Worm (Caenorhabditis elegans) whole organism, midembryonic: ENCODE measurements around the gene hpo-10.

Source experiments
- cog-1 ChIP-seq: sonication (generic microtip); optimal IDR thresholded peaks from 2 replicates; lab custom pipeline; 2016; ENCODE audit warnings: missing genetic modification characterization, missing compliant biosample characterization
- flt-1 ChIP-seq: fragments of 200-800 bp; sonication (Bioruptor generic); IDR thresholded peaks from 2 replicates; pipeline ENCODE4 v1.3.6; 2022; ENCODE audit warnings: missing genetic modification characterization, missing compliant biosample characterization
- klf-2 ChIP-seq: fragments of 200-800 bp; sonication (Bioruptor generic); conservative IDR thresholded peaks from 2 replicates; pipeline ENCODE4 v1.3.6; 2022; ENCODE audit warnings: missing genetic modification reagents, missing genetic modification characterization, missing compliant biosample characterization
- med-1 ChIP-seq: sonication (generic microtip); optimal IDR thresholded peaks from 2 replicates; lab custom pipeline; 2017; ENCODE audit warnings: missing genetic modification characterization, mild to moderate bottlenecking, missing compliant biosample characterization, antibody characterized with exemption, missing genetic modification reagents; ENCODE audit not compliant: insufficient read depth
- tab-1 ChIP-seq: fragments of 200-800 bp; sonication (Bioruptor generic); IDR thresholded peaks from 2 replicates; pipeline ENCODE4 v1.3.6; 2022; ENCODE audit warnings: missing genetic modification characterization, missing compliant biosample characterization
- ztf-23 ChIP-seq: fragments of 200-800 bp; sonication (Bioruptor generic); IDR thresholded peaks from 2 replicates; pipeline ENCODE4 v1.3.6; 2022; ENCODE audit warnings: missing genetic modification reagents, missing genetic modification characterization, missing compliant biosample characterization

DNA sequence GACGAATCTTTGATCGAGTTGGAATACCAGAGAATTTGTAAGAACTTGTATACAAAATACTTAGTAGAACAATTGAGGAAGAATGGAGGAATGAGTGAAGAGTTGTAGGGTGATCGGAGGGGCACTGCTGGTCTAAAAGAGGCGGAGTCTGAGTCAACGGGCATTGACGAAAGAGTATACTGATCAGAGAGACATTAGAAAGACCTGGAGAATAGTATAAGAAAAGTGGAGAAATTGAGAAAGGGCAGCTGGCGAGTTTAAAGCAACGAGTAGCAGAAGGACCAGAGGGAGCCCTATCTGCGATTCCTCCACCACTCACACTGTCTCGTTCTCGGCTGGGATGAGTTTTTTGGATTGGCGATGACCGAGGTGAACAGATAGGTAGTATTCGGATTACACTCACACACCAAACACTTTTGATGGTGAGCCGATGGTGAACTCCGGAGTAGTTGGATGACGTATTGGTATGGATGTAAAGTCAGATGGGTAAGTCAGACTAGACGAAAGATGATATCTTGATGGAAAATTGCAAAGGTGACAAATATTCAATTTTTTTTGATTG is 52.2 kb downstream of the hpo-10 start, which contains the start of gene EGAP1.5:
- TF ChIP-seq tab-1 (0 out of 2 replicates have a peak, but pooled peaks have one; percentile 23), flt-1 (no peak), cog-1 (tag; lab: Kevin White, UChicago) (no peak), med-1 (GFP tag; lab: Kevin White, UChicago) (no peak), klf-2 (GFP tag; lab: Robert Waterston, UW) (no peak), ztf-23 (GFP tag; lab: Robert Waterston, UW) (no peak)
